Worm (Caenorhabditis elegans) whole organism, L1 larva: ENCODE results near the gene R01E6.7.

Experiments used
- C04F5.9 ChIP-seq: sonication (generic microtip); optimal IDR thresholded peaks from 2 replicates; lab custom pipeline; 2016; ENCODE audit warnings: missing genetic modification characterization, missing compliant biosample characterization
- aha-1 ChIP-seq: fragments of 150-350 bp; optimal IDR thresholded peaks from 2 replicates; lab custom pipeline; 2014; ENCODE audit warnings: missing biosample characterization, missing genetic modification characterization
- alr-1 ChIP-seq: fragments of 200-800 bp; sonication (Bioruptor generic); optimal IDR thresholded peaks from 2 replicates; lab custom pipeline; 2018; ENCODE audit warnings: borderline replicate concordance, mild to moderate bottlenecking, missing genetic modification characterization, missing compliant biosample characterization
- ama-1 ChIP-seq: fragments of 150-350 bp; optimal IDR thresholded peaks from 2 replicates; lab custom pipeline; 2014
- blmp-1 ChIP-seq: fragments of 150-350 bp; optimal IDR thresholded peaks from 2 replicates; lab custom pipeline; 2014; ENCODE audit warnings: missing biosample characterization, missing genetic modification characterization
- ceh-82 ChIP-seq, 3 experiments: fragments of 150-350 bp in 1 of 3; sonication (generic microtip) in 2 of 3; optimal IDR thresholded peaks; 2 replicates each; lab custom pipeline; 2014 to 2017; ENCODE audit warnings: missing biosample characterization in 3 of 3, missing genetic modification characterization in 3 of 3
- ces-1 ChIP-seq: fragments of 150-350 bp; optimal IDR thresholded peaks from 2 replicates; lab custom pipeline; 2014; ENCODE audit warnings: missing biosample characterization, missing genetic modification reagents, missing genetic modification characterization
- dsc-1 ChIP-seq: sonication (generic microtip); optimal IDR thresholded peaks from 2 replicates; lab custom pipeline; 2016; ENCODE audit warnings: mild to moderate bottlenecking, missing genetic modification characterization, missing compliant biosample characterization
- efl-1 ChIP-seq, 4 experiments: fragments of 150-350 bp; optimal IDR thresholded peaks in 3 of 4; peaks in 1 of 4; 1 replicate in 1 of 4; 2 replicates in 3 of 4; lab custom pipeline; 2014; ENCODE audit warnings: missing biosample characterization in 2 of 4, missing genetic modification characterization in 2 of 4, missing genetic modification reagents in 2 of 4
- elt-3 ChIP-seq, 6 experiments: fragments of 150-350 bp in 1 of 6; sonication (generic microtip); optimal IDR thresholded peaks; 2 replicates each; lab custom pipeline; 2017 to 2018; ENCODE audit warnings: missing biosample characterization in 6 of 6, missing genetic modification characterization in 6 of 6, inconsistent platforms in 1 of 6
- ets-5 ChIP-seq: fragments of 200-800 bp; sonication (Bioruptor generic); IDR thresholded peaks from 2 replicates; pipeline ENCODE4 v1.3.6; 2022; ENCODE audit warnings: missing genetic modification characterization, missing compliant biosample characterization
- fkh-4 ChIP-seq: sonication (generic microtip); optimal IDR thresholded peaks from 2 replicates; lab custom pipeline; 2016; ENCODE audit warnings: missing compliant biosample characterization, missing genetic modification characterization, borderline replicate concordance
- fkh-8 ChIP-seq: sonication (generic microtip); optimal IDR thresholded peaks from 2 replicates; lab custom pipeline; 2016; ENCODE audit warnings: mild to moderate bottlenecking, missing genetic modification characterization, missing compliant biosample characterization
- irx-1 ChIP-seq: sonication (generic microtip); optimal IDR thresholded peaks from 2 replicates; lab custom pipeline; 2016; ENCODE audit warnings: missing genetic modification characterization, missing compliant biosample characterization
- lin-13 ChIP-seq: fragments of 150-350 bp; optimal IDR thresholded peaks from 2 replicates; lab custom pipeline; 2014; ENCODE audit warnings: missing biosample characterization, missing genetic modification reagents, missing genetic modification characterization
- lin-14 ChIP-seq: fragments of 200-800 bp; sonication (Bioruptor generic); optimal IDR thresholded peaks from 2 replicates; lab custom pipeline; 2018; ENCODE audit warnings: mild to moderate bottlenecking, missing genetic modification characterization, moderate library complexity, missing compliant biosample characterization
- lin-15B ChIP-seq: fragments of 150-350 bp; sonication (generic microtip); optimal IDR thresholded peaks from 3 replicates; lab custom pipeline; 2014; ENCODE audit warnings: missing biosample characterization, missing genetic modification characterization
- lin-35 ChIP-seq, 2 experiments: fragments of 150-350 bp; optimal IDR thresholded peaks; 2 replicates each; lab custom pipeline; 2014; ENCODE audit warnings: missing biosample characterization in 2 of 2, missing genetic modification characterization in 2 of 2, missing genetic modification reagents in 2 of 2
- lir-3 ChIP-seq: sonication (generic microtip); optimal IDR thresholded peaks from 2 replicates; lab custom pipeline; 2016; ENCODE audit warnings: mild to moderate bottlenecking, missing genetic modification characterization, moderate library complexity, missing compliant biosample characterization; ENCODE audit not compliant: poor library complexity
- lsy-2 ChIP-seq, 2 experiments: fragments of 150-350 bp; optimal IDR thresholded peaks; 2 replicates each; lab custom pipeline; 2014; ENCODE audit warnings: missing biosample characterization in 2 of 2, missing genetic modification characterization in 2 of 2
- mep-1 ChIP-seq: fragments of 150-350 bp; optimal IDR thresholded peaks from 2 replicates; lab custom pipeline; 2014; ENCODE audit warnings: missing biosample characterization, missing genetic modification characterization
- nhr-19 ChIP-seq: fragments of 200-800 bp; sonication (Bioruptor generic); conservative IDR thresholded peaks from 2 replicates; pipeline ENCODE4 v1.3.6; 2022; ENCODE audit warnings: missing genetic modification characterization, missing compliant biosample characterization
- nhr-20 ChIP-seq: sonication (generic microtip); optimal IDR thresholded peaks from 2 replicates; lab custom pipeline; 2016; ENCODE audit warnings: mild to moderate bottlenecking, missing genetic modification characterization, missing compliant biosample characterization
- nhr-28 ChIP-seq: fragments of 150-350 bp; optimal IDR thresholded peaks from 2 replicates; lab custom pipeline; 2014; ENCODE audit warnings: missing biosample characterization, missing genetic modification characterization
- nhr-47 ChIP-seq: sonication (generic microtip); optimal IDR thresholded peaks from 2 replicates; lab custom pipeline; 2016; ENCODE audit warnings: mild to moderate bottlenecking, missing genetic modification characterization, moderate library complexity, missing compliant biosample characterization
- nhr-71 ChIP-seq: sonication (generic microtip); optimal IDR thresholded peaks from 2 replicates; lab custom pipeline; 2016; ENCODE audit warnings: mild to moderate bottlenecking, missing genetic modification characterization, moderate library complexity, missing compliant biosample characterization
- nhr-85 ChIP-seq: sonication (generic microtip); peaks from one replicate; lab custom pipeline; 2016; ENCODE audit warnings: missing genetic modification characterization, inconsistent platforms, missing compliant biosample characterization
- nhr-90 ChIP-seq: sonication (generic microtip); optimal IDR thresholded peaks from 2 replicates; lab custom pipeline; 2016; ENCODE audit warnings: mild to moderate bottlenecking, missing genetic modification characterization, missing compliant biosample characterization; ENCODE audit not compliant: poor library complexity
- pax-3 ChIP-seq: fragments of 200-800 bp; sonication (Bioruptor generic); optimal IDR thresholded peaks from 2 replicates; lab custom pipeline; 2018; ENCODE audit warnings: mild to moderate bottlenecking, missing genetic modification characterization, moderate library complexity, missing compliant biosample characterization
- pqm-1 ChIP-seq: sonication (generic microtip); optimal IDR thresholded peaks from 3 replicates; lab custom pipeline; 2017; ENCODE audit warnings: missing biosample characterization, missing genetic modification characterization
- rnt-1 ChIP-seq: sonication (generic microtip); optimal IDR thresholded peaks from 2 replicates; lab custom pipeline; 2016; ENCODE audit warnings: mild to moderate bottlenecking, missing genetic modification characterization, moderate library complexity, missing compliant biosample characterization
- skn-1 ChIP-seq: fragments of 150-350 bp; optimal IDR thresholded peaks from 2 replicates; lab custom pipeline; 2014; ENCODE audit warnings: missing biosample characterization, missing genetic modification characterization
- snu-23 ChIP-seq: sonication (generic microtip); optimal IDR thresholded peaks from 2 replicates; lab custom pipeline; 2016; ENCODE audit warnings: missing genetic modification characterization, missing compliant biosample characterization
- sptf-1 ChIP-seq: fragments of 150-350 bp; optimal IDR thresholded peaks from 2 replicates; lab custom pipeline; 2014; ENCODE audit warnings: missing biosample characterization, missing genetic modification characterization
- sup-37 ChIP-seq: fragments of 200-800 bp; sonication (Bioruptor generic); optimal IDR thresholded peaks from 2 replicates; lab custom pipeline; 2018; ENCODE audit warnings: mild to moderate bottlenecking, missing genetic modification characterization, missing compliant biosample characterization
- swsn-7 ChIP-seq: sonication (generic microtip); optimal IDR thresholded peaks from 2 replicates; lab custom pipeline; 2016; ENCODE audit warnings: missing genetic modification characterization, missing compliant biosample characterization
- tbx-2 ChIP-seq: sonication (generic microtip); optimal IDR thresholded peaks from 2 replicates; lab custom pipeline; 2016; ENCODE audit warnings: missing genetic modification characterization, missing compliant biosample characterization
- unc-30 ChIP-seq: sonication (generic microtip); optimal IDR thresholded peaks from 2 replicates; lab custom pipeline; 2017; ENCODE audit warnings: missing biosample characterization, missing genetic modification characterization
- unc-86 ChIP-seq: sonication (generic microtip); optimal IDR thresholded peaks from 2 replicates; lab custom pipeline; 2016; ENCODE audit warnings: missing genetic modification characterization, missing compliant biosample characterization
- unc-98 ChIP-seq: fragments of 200-800 bp; sonication (Bioruptor generic); IDR thresholded peaks from 2 replicates; pipeline ENCODE4 v1.3.6; 2022; ENCODE audit warnings: missing genetic modification characterization, missing compliant biosample characterization
- zag-1 ChIP-seq: fragments of 150-350 bp; optimal IDR thresholded peaks from 2 replicates; lab custom pipeline; 2014; ENCODE audit warnings: missing biosample characterization, missing genetic modification characterization
- ztf-11 ChIP-seq, 2 experiments: sonication (generic microtip); optimal IDR thresholded peaks; 2 replicates each; lab custom pipeline; 2016 to 2017; ENCODE audit warnings: missing genetic modification characterization in 2 of 2, missing biosample characterization in 1 of 2, missing compliant biosample characterization in 1 of 2
- ztf-4 ChIP-seq: fragments of 150-350 bp; optimal IDR thresholded peaks from 2 replicates; lab custom pipeline; 2014; ENCODE audit warnings: missing biosample characterization, missing genetic modification characterization

R01E6.7 gene

DNA sequence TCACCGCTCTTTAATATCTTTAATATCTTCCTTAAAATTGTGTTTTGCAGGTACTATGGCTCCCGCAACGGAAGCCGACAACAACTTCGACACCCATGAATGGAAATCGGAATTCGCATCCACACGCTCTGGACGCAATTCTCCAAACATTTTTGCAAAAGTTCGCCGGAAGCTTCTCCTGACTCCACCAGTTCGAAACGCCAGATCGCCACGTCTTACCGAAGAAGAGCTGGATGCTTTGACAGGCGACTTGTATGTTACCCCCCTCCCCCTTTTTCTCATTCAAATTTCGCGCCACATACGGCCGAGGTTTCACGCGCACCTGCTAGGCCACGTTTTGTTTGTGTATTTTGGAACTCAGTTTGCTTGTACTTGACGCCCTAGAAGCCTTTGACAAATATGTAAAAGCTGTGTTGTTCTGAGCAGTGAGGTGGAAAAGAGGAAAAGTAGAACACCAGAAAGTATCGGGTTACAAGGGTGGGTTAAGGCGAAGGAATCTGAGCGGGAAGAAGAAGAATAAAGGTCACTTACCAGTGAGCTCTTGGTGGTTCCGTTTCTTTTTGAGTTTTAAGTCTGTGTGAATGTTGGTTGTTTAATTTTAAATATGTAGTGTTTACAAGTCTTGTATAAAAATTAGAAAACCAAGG is 15.1 kb upstream of the R01E6.7 start, which contains the start of gene unc-84 (continued):
- TF ChIP-seq swsn-7 = peak; percentile 2
- no peak for TF ChIP-seq lin-15B (tag; lab: Kevin White, UChicago)
- no peak for TF ChIP-seq zag-1 (tag; lab: Kevin White, UChicago)
- no peak for TF ChIP-seq elt-3 (tag; optimal IDR thresholded peaks at IDR 0.05; lab: Kevin White, UChicago)
- TF ChIP-seq sptf-1 (tag; lab: Kevin White, UChicago) = no peak
- TF ChIP-seq nhr-20 (tag; lab: Kevin White, UChicago) = peak; percentile 10

DNA sequence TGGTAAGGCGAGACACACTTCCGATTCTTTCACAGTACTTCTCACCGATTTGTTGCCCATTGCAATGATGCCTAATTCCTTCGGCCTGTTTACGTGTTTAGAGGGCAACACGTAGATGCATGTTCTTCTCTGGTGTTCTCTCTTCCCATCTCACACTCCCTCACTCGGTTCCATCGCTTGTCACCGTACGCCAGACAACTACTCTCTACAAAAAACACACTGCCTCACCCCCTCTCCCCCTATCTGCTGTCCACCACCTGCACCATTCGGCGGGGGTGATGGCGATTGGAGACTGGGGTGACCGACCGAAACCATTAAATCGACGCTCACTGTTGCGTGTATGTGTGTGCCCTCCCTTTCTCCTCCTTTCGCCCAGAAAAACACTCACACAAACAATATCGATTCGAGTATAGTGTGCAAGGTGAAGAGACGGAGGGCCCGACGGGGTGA is 14.2 kb upstream of the R01E6.7 start:
- TF ChIP-seq nhr-47 (peak; percentile 42), elt-3 (tag; optimal IDR thresholded peaks at IDR 0.05; lab: Kevin White, UChicago) (peak in 1 of 6 experiments; percentile 2), dsc-1 (tag; lab: Kevin White, UChicago) (peak; percentile 37), ama-1 (lab: Kevin White, UChicago) (no peak), fkh-8 (tag; lab: Kevin White, UChicago) (no peak), mep-1 (peak; percentile 21), ces-1 (GFP tag; lab: Kevin White, UChicago) (no peak), ztf-11 (tag; optimal IDR thresholded peaks at IDR 0.05; lab: Kevin White, UChicago) (peak in 1 of 2 experiments; percentile 70), lin-35 (GFP tag; optimal IDR thresholded peaks at IDR 0.05; lab: Kevin White, UChicago) (peak; percentile 4 to 31), blmp-1 (peak; percentile 32), tbx-2 (tag; lab: Kevin White, UChicago) (peak; percentile 49), nhr-71 (tag; lab: Kevin White, UChicago) (peak; percentile 43), nhr-85 (tag; lab: Kevin White, UChicago) (peak; percentile 84), lin-14 (peak; percentile 85), rnt-1 (tag; lab: Kevin White, UChicago) (peak; percentile 42), irx-1 (peak; percentile 19), unc-30 (tag; lab: Kevin White, UChicago) (no peak), nhr-28 (tag; lab: Kevin White, UChicago) (no peak), nhr-90 (tag; lab: Kevin White, UChicago) (peak; percentile 46), ceh-82 (tag; optimal IDR thresholded peaks at IDR 0.05; lab: Kevin White, UChicago) (peak in 1 of 3 experiments; percentile 30), swsn-7 (peak; percentile 44), snu-23 (peak; percentile 52), zag-1 (tag; lab: Kevin White, UChicago) (no peak), efl-1 (optimal IDR thresholded peaks at IDR 0.05; lab: Kevin White, UChicago) (peak in 1 of 2 experiments; percentile 6), efl-1 (GFP tag; optimal IDR thresholded peaks at IDR 0.05 in 1 of 2; lab: Kevin White, UChicago) (peak in 1 of 2 experiments; percentile 40), lin-13 (GFP tag; lab: Kevin White, UChicago) (no peak), aha-1 (tag; lab: Kevin White, UChicago) (no peak), alr-1 (tag; lab: Kevin White, UChicago) (no peak), skn-1 (tag; lab: Kevin White, UChicago) (no peak), lsy-2 (tag; optimal IDR thresholded peaks at IDR 0.05; lab: Kevin White, UChicago) (peak in 1 of 2 experiments; percentile 16), nhr-20 (tag; lab: Kevin White, UChicago) (peak; percentile 58), nhr-19 (peak; percentile 9; the same call in 1 of the 2 replicates)

DNA sequence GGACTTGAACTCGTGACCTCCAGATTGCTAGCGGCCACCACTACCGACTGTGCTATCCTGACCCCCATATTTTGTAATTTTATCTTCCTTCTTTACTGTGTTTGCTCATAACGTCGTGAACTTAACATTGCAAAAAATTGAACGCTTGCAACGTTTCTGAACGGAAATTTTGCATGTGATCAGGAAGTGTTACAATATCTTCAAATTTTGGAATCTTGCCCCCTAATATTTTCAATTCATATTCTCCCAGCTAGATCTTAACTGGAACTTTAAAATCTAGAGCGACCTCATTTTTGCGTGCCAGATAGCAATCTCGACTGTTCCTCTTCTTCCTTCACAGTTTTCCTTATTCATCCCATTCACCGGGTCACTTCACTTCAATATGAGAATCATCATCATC is 12.1 kb upstream of the R01E6.7 start, which contains the start of gene F54B11.10:
Gene F54B11.10, plus strand, starts transcription at position 301 of the 400 bp plus-strand sequence.
- TF ChIP-seq mep-1 = no peak
- no peak for TF ChIP-seq ets-5 (GFP tag; lab: Robert Waterston, UW)
- no peak for TF ChIP-seq unc-86 (tag; lab: Kevin White, UChicago)
- TF ChIP-seq pqm-1 (tag; lab: Kevin White, UChicago) = no peak
- TF ChIP-seq pax-3 (tag; lab: Kevin White, UChicago) = no peak
- no peak for TF ChIP-seq swsn-7
- no peak for TF ChIP-seq unc-98 (GFP tag; lab: Robert Waterston, UW)
- TF ChIP-seq lir-3 = no peak
- no peak for TF ChIP-seq fkh-4 (tag; lab: Kevin White, UChicago)
- TF ChIP-seq ztf-4 (tag; lab: Kevin White, UChicago) = no peak
- no peak for TF ChIP-seq C04F5.9
- no peak for TF ChIP-seq zag-1 (tag; lab: Kevin White, UChicago)
- no peak for TF ChIP-seq sup-37 (GFP tag; lab: Kevin White, UChicago)
- no peak for TF ChIP-seq elt-3 (tag; optimal IDR thresholded peaks at IDR 0.05; lab: Kevin White, UChicago)
